Worm (Caenorhabditis elegans) whole organism, L1 larva: Measurements from ENCODE around the gene arp-1.

ENCODE experiments used
- ama-1 ChIP-seq: fragments of 150-350 bp; optimal IDR thresholded peaks from 2 replicates; lab custom pipeline; 2014
- blmp-1 ChIP-seq: fragments of 150-350 bp; optimal IDR thresholded peaks from 2 replicates; lab custom pipeline; 2014; ENCODE audit warnings: missing biosample characterization, missing genetic modification characterization
- ceh-82 ChIP-seq, 3 experiments: fragments of 150-350 bp in 1 of 3; sonication (generic microtip) in 2 of 3; optimal IDR thresholded peaks; 2 replicates each; lab custom pipeline; 2014 to 2017; ENCODE audit warnings: missing biosample characterization in 3 of 3, missing genetic modification characterization in 3 of 3
- elt-3 ChIP-seq, 6 experiments: fragments of 150-350 bp in 1 of 6; sonication (generic microtip); optimal IDR thresholded peaks; 2 replicates each; lab custom pipeline; 2017 to 2018; ENCODE audit warnings: missing biosample characterization in 6 of 6, missing genetic modification characterization in 6 of 6, inconsistent platforms in 1 of 6
- grh-1 ChIP-seq: fragments of 200-800 bp; sonication (Bioruptor generic); IDR thresholded peaks from 2 replicates; pipeline ENCODE4 v1.3.6; 2022; ENCODE audit warnings: missing genetic modification reagents, missing genetic modification characterization, missing compliant biosample characterization
- lin-15B ChIP-seq: fragments of 150-350 bp; sonication (generic microtip); optimal IDR thresholded peaks from 3 replicates; lab custom pipeline; 2014; ENCODE audit warnings: missing biosample characterization, missing genetic modification characterization
- mdl-1 ChIP-seq, 2 experiments: fragments of 150-350 bp; optimal IDR thresholded peaks; 2 replicates each; lab custom pipeline; 2014 to 2017; ENCODE audit warnings: missing biosample characterization in 2 of 2, missing genetic modification characterization in 2 of 2, inconsistent platforms in 1 of 2
- nhr-11 ChIP-seq: fragments of 150-350 bp; optimal IDR thresholded peaks from 2 replicates; lab custom pipeline; 2014; ENCODE audit warnings: missing biosample characterization, missing genetic modification characterization
- nhr-90 ChIP-seq: sonication (generic microtip); optimal IDR thresholded peaks from 2 replicates; lab custom pipeline; 2016; ENCODE audit warnings: mild to moderate bottlenecking, missing genetic modification characterization, missing compliant biosample characterization; ENCODE audit not compliant: poor library complexity
- snpc-4 ChIP-seq: fragments of 150-350 bp; optimal IDR thresholded peaks from 2 replicates; lab custom pipeline; 2014; ENCODE audit warnings: missing biosample characterization, missing genetic modification characterization
- unc-130 ChIP-seq: fragments of 150-350 bp; optimal IDR thresholded peaks from 2 replicates; lab custom pipeline; 2017; ENCODE audit warnings: missing biosample characterization, missing genetic modification characterization, inconsistent platforms
- zip-4 ChIP-seq: fragments of 200-800 bp; sonication (Bioruptor generic); optimal IDR thresholded peaks from 2 replicates; lab custom pipeline; 2018; ENCODE audit warnings: mild to moderate bottlenecking, missing genetic modification characterization, moderate library complexity, missing compliant biosample characterization

ce11 chrII:15135886-15136285 is 15.8 kb downstream of the arp-1 start, which contains the start of gene Y53F4B.25:
- TF ChIP-seq lin-15B (tag; lab: Kevin White, UChicago) = no peak
- TF ChIP-seq zip-4 (GFP tag; lab: Kevin White, UChicago) = no peak
- TF ChIP-seq grh-1 (GFP tag; lab: Robert Waterston, UW) = no peak
- no peak for TF ChIP-seq ama-1
- TF ChIP-seq mdl-1 (tag; optimal IDR thresholded peaks at IDR 0.05; lab: Kevin White, UChicago) = no peak
- no peak for TF ChIP-seq unc-130 (tag; lab: Kevin White, UChicago)
- no peak for TF ChIP-seq nhr-11 (tag; lab: Kevin White, UChicago)
- TF ChIP-seq ceh-82 (tag; optimal IDR thresholded peaks at IDR 0.05; lab: Kevin White, UChicago) = no peak
- no peak for TF ChIP-seq blmp-1 (tag; lab: Kevin White, UChicago)
- no peak for TF ChIP-seq snpc-4
- TF ChIP-seq nhr-90 (tag; lab: Kevin White, UChicago) = no peak
- no peak for TF ChIP-seq elt-3 (tag; optimal IDR thresholded peaks at IDR 0.05; lab: Kevin White, UChicago)
